Fruit fly (Drosophila melanogaster): ENCODE measurements around the gene betaTub85D.

betaTub85D gene

DNA sequence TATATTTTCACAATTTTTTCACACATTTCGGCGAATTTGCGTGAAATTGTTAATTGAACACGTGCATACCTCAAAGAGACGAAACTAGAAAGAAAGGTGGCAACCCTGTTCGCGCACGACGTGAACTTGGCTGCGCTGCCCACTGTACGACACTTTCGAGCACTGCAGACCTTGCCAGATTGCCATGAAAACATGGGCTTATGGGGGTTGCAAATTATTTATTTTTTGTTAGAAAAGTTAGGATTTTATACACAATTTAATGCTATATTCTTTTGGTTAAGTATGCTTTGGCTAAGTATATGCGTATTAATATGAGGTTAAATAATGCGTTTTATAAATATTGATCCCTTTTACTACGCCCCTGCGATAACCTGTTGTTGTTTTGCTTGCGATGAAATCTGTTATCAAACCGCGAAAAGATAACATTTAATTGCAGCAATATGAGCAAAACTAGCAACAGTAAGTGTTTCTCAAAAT, 8.9 kb downstream of the betaTub85D start, which contains the start of the genes RpL34b and CG8132 (continued):
- TF ChIP-seq Myb (GFP tag; optimal IDR thresholded peaks at IDR 0.05) (peak; percentile 89), Aef1 (GFP tag; IDR thresholded peaks at IDR 0.05) (peak; percentile 97), CG14965 (GFP tag; optimal IDR thresholded peaks at IDR 0.05; ENCODE audit: borderline replicate concordance) (peak; percentile 60), CG31224 (GFP tag; IDR thresholded peaks at IDR 0.05) (peak; percentile 92), Nf-YA (GFP tag; IDR thresholded peaks at IDR 0.05) (peak; percentile 83), CG33557 (GFP tag; optimal IDR thresholded peaks at IDR 0.05) (peak; percentile 94), br (optimal IDR thresholded peaks at IDR 0.05) (no peak), CG14667 (GFP tag; IDR thresholded peaks at IDR 0.05) (peak; percentile 95), toy (GFP tag; IDR thresholded peaks at IDR 0.05) (peak; percentile 82), B-H1 (GFP tag; IDR thresholded peaks at IDR 0.05) (peak; percentile 89), Bdp1 (GFP tag; optimal IDR thresholded peaks at IDR 0.05) (peak; percentile 92), CG3407 (GFP tag; optimal IDR thresholded peaks at IDR 0.05) (peak; percentile 90), CG8944 (GFP tag; optimal IDR thresholded peaks at IDR 0.05) (peak; percentile 95), CG3726 (GFP tag; IDR thresholded peaks at IDR 0.05) (peak; percentile 89), CG15011 (GFP tag; optimal IDR thresholded peaks at IDR 0.05) (peak; percentile 92), CG12236 (GFP tag; optimal IDR thresholded peaks at IDR 0.05) (peak; percentile 86), oc (tag; optimal IDR thresholded peaks at IDR 0.05) (peak; percentile 91), slp2 (GFP tag; optimal IDR thresholded peaks at IDR 0.05) (peak; percentile 93), tx (GFP tag; optimal IDR thresholded peaks at IDR 0.05) (peak; percentile 95), exex (tag; optimal IDR thresholded peaks at IDR 0.05) (peak; percentile 91), fd64A (GFP tag; optimal IDR thresholded peaks at IDR 0.05) (peak; percentile 85), CG15514 (GFP tag; optimal IDR thresholded peaks at IDR 0.05) (peak; percentile 93), CG1603 (tag; optimal IDR thresholded peaks at IDR 0.05) (peak; percentile 95), wdn (GFP tag; IDR thresholded peaks at IDR 0.05) (peak; percentile 96), chinmo (GFP tag; IDR thresholded peaks at IDR 0.05; ENCODE audit: partially characterized antibody) (0 out of 4 replicates have a peak, but pooled peaks have one; percentile 16), zfh2 (GFP tag; optimal IDR thresholded peaks at IDR 0.05) (peak; percentile 98), hth (optimal IDR thresholded peaks at IDR 0.05) (no peak), Kr (GFP tag; optimal IDR thresholded peaks at IDR 0.05) (peak; percentile 16), kay (GFP tag; optimal IDR thresholded peaks at IDR 0.05) (peak; percentile 92), CG6272 (GFP tag; IDR thresholded peaks at IDR 0.05) (peak; percentile 94), CG7271 (tag; optimal IDR thresholded peaks at IDR 0.05) (peak; percentile 86), CG3163 (GFP tag; optimal IDR thresholded peaks at IDR 0.05) (peak; percentile 86), stwl (tag; optimal IDR thresholded peaks at IDR 0.05) (peak; percentile 91), Hmr (GFP tag; optimal IDR thresholded peaks at IDR 0.05) (peak; percentile 98), CG18599 (GFP tag; optimal IDR thresholded peaks at IDR 0.05) (peak; percentile 97), repo (GFP tag; optimal IDR thresholded peaks at IDR 0.05) (peak; percentile 89), Dref (GFP tag; IDR thresholded peaks at IDR 0.05) (peak; percentile 56), usp (GFP tag; optimal IDR thresholded peaks at IDR 0.05) (no peak), Dip2 (GFP tag; IDR thresholded peaks at IDR 0.05) (peak; percentile 34; the same call in 1 of the 2 replicates), CG17912 (GFP tag; optimal IDR thresholded peaks at IDR 0.05) (peak; percentile 98), Poxn (GFP tag; IDR thresholded peaks at IDR 0.05) (peak; percentile 88), lilli (GFP tag; optimal IDR thresholded peaks at IDR 0.05) (peak; percentile 97), CHES-1-like (GFP tag; optimal IDR thresholded peaks at IDR 0.05) (peak; percentile 96), pnt (GFP tag; optimal IDR thresholded peaks at IDR 0.05) (peak; percentile 95), CG12391 (tag; optimal IDR thresholded peaks at IDR 0.05) (peak; percentile 97), dan (GFP tag; IDR thresholded peaks at IDR 0.05) (peak; percentile 76), ash1 (GFP tag; optimal IDR thresholded peaks at IDR 0.05) (peak; percentile 97), sim (GFP tag; IDR thresholded peaks at IDR 0.05) (peak; percentile 85), CG13894 (tag; optimal IDR thresholded peaks at IDR 0.05) (peak; percentile 97), NC2α (GFP tag; optimal IDR thresholded peaks at IDR 0.05) (peak; percentile 83), CG10267 (tag; optimal IDR thresholded peaks at IDR 0.05) (peak; percentile 99), CG2889 (GFP tag; IDR thresholded peaks at IDR 0.05) (peak; percentile 90)

Measured in whole organism, embryonic.